Fruit fly (Drosophila melanogaster) ovary, adult (tissue): Measurements from ENCODE around the gene CG6118.
A peak's percentile ranks its signal among the peaks of the same experiment; 100 is the strongest.

Experiments
- CG17801 ChIP-seq: fragments of 200-800 bp; optimal IDR thresholded peaks from 2 replicates; lab custom pipeline; 2019; ENCODE audit warnings: missing biosample characterization, mild to moderate bottlenecking, missing genetic modification characterization, moderate library complexity; ENCODE audit not compliant: partially characterized antibody

CG6118 gene

DNA sequence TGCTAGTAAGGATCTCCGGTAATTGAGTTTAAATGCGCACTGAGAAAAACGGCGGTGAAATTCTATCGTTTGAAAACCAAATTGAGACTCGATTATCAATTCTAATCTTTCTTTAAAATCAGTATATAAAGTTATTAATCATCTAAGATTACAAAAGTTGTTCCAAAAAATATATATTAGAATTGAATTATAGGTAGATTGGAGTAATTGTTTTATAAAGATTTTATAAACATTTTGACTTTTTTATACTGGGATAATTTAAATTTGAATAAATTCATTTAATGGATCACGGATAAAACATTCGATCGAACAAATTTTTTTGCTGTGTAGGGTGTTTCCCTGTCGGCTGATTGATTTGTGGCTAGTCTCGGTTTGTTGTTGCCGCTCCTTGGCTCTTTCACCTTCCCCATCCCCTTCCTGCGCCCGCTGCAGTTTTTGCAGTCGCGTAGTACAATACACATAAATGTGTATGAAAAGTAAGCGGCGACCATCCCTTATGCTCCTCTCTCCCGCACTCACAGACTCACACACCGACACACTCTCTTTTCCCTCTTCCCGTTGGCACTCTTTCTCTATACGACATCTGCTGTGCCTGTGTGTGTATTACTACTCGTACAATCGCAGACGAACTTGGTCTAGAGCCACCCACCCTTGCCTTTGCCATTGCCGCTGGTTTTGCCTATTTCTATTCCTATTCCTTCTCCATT, 15.6 kb downstream of the CG6118 start:
- no peak for TF ChIP-seq CG17801 (GFP tag; lab: Kevin White, UChicago)

DNA sequence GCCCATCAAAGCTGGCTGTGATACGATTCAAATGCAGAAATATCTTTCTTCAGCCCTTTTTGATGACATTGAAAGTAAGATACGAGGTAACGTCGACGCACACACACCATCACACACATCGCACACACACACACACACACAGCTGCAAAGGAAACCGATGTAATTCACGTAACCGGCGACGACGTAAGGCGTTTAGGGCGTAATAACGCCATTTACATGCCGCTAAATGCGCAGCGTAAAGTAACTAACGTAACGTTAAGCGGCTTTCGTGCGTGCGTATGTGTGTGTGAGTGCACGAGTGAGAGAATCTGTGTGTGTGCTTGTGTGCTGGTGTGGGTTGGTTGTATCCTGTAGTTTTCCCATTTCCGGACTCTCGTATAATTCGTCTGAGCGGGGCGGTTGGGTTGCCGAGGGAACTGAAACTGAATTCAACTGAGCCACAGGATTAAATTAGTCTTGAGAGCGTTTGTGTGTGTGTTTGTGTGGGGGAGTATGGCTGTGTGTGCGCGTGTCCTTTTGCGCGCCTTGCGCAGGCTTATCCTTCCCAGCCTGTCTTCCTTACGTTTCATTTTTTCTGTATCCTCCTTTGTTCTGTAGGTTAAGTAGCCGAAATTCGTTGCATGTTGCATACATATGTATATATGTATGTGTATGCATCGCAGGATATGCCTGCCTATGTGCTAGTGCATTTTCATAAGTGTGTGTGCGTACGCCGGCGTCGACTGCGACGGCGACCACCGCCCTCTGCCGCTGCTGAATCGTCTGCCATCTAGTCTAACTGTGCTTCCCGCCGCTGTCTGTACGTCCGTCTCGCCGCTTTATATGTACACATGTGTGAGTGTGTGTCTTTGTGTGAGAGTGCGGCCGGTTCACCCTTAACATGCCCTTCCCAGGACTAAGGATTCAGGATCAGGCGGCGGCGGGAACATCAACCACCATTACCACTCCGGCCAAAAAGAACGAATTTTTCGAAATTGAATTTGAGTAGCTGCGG, 16.5 kb downstream of the CG6118 start:
- no peak for TF ChIP-seq CG17801 (GFP tag; lab: Kevin White, UChicago)

DNA sequence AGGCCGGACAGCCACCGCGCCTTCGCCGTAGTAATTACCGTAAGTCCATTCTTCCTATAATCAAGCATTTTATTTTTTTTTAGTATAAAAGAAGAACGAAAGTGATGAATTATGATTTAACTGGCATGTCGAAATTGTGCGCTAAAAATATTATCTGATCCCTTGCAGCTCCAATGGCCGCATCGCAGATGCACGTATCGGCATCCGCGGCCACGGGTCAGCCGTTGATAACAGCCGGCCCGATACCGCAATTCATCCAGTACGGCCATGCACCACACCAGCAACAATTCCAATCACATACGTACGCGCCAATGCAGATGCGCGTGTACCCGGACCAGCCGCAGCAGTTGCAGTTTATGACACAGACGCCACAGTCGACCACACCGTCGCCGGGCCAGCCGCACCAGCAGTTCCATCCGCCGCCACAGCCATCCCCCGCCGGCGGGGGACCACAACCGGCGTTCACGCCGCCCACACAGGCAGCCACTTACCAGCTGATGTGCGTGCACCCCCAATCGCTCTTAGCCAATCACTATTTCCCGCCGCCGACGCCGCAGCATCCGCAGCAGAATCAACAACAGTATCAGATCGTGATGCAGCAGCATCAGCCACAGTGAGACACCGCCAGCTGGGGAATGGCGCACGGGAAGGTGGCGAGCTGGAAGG, 19.5 kb downstream of the CG6118 start:
- TF ChIP-seq CG17801 (GFP tag; lab: Kevin White, UChicago): no peak

DNA sequence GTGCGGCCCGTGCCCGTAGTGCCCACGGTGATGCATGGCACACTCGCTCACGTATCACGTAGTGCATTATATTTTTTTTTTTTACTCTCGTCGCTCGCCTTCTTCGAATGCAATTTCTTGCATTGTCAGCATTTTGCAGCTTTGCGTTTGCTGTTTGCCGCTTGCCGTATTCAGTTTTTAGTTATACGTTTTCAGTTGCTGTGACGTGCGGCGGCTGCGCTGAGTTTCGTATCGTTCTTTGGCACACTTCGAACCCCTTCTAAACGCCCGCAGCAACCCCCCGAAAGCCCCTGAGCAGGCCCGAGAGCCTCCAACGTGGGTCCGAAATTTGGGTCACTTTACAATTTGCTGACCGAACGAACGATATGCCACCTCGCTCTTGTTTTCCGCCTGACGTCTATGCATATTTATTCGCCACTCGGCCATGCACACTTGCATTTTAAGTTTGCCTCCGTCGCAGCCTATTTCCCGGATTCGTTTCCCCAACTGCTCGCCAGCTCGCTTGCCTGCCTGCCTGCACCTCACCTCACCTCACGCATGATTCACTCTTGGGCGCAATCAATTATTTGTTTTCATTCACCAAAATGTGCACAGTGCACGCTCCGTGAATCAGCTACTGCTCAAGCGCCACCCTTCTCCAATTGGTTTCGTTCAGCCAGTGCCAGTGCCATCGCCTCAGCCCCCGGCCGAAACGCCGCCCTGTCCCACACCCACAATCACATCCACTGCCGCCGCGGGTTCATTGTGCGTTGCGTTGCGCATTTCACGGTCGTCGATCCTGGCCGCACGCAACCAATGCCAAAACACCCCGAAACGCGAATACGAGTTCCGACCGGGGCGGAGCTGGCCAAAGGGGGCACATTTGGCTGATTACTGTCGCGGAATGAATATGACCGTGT, 23.6 kb downstream of the CG6118 start:
- TF ChIP-seq CG17801 (GFP tag; lab: Kevin White, UChicago): no peak

DNA sequence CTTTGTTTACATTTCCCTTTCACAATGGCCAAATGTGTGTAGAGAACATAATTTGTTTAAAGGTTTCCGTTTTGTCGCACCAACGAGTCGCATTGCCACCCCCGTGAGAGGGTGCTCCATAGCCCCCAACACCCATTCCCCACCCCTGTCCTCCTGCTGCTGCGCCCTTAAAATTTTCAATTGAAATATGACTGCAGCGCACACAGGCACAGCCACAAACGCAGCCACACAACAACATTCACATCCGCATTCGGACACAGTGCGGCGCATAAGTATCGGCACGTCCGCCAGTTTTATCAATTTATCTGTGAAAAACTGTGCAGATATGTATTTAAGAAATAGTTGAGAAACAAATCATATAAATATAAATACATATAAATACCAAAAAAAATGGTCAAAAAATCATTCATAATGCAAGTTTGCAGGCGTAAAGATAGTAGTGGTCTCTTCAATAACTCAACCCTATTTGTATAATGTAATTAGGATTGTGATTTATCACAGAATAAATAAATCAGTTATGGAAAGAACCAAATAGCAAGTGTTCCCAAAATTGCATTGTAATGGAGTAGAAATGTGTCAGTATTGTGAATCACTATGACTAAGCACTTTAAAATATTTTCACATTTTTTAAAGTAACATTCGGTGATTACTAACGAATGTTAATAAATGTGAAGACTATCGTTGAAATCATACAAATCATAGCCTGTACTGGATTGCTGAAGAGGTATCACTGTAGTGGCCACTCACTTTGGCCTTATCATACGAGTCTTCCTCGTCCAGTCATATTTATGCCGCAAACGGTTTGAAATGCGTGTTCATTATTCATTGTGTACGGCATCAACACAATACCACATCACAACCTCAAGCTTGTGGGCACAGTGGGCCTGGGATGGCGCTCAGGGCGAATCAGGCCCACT, 24.5 kb downstream of the CG6118 start:
- TF ChIP-seq CG17801 (GFP tag; lab: Kevin White, UChicago): peak; percentile 22

DNA sequence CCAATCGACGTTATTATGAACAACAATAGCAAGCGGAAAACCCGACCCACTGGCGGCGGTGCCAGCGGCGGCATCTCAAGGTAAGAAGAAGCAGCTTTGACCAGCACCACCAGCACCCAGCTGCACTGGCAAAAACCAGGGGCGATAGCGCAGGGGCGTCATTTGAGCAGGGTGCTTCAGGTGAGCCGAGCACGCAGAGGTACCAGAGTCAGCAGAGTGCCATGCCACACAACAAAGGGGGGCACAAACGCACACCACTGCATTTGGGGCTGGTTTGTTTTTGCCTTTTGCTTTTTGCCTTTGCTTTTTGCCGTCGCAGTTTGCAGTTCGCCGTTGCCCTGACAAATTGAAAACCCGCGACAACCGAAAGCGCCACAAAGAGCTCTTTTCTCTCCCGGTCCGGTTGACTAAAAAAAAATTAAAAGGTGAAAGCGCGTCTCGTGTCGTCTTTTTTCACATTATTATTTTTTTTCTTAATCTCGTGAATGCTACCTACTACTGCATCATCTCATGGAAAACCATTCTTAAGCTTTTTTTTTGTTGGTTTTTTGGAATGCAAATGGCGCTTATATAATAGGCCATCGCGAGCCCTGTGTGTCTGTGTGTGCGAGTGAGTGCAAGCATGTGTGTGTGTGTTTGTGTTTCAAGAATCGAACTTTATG, 25.3 kb downstream of the CG6118 start:
- no peak for TF ChIP-seq CG17801 (GFP tag; lab: Kevin White, UChicago)

DNA sequence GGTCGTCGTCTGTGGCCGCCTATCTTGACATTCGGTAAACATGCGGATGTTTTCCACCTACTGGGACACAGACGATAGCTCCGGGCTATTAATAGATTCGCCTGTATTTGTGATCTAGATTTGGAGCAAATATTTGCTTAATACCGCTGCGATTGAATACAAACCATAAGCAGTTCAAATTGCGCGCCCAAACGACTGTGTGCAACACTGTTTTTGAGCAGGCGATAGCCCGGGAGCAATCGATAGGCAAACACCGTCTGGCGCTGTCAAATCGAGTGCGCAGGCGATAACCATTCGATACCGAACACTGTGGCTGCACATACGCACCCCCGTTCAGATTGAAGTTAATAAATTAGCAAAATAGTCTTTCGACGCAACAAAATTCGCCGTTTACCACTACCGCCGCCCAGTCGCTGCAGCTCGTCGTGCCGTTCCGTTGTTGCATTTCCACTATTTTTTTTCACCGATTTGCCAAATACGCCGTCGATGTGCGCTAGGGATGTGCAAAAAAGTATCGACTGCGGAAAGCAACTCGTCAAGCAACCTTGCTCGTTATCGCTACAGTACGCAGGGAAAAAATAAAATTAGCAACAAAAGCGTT, 26.3 kb downstream of the CG6118 start, which contains the start of gene Atx2:
Atx2 (plus strand) TSS at position 293 of the 601 bp plus-strand sequence.
- peak; percentile 28 for TF ChIP-seq CG17801 (GFP tag; lab: Kevin White, UChicago)

DNA sequence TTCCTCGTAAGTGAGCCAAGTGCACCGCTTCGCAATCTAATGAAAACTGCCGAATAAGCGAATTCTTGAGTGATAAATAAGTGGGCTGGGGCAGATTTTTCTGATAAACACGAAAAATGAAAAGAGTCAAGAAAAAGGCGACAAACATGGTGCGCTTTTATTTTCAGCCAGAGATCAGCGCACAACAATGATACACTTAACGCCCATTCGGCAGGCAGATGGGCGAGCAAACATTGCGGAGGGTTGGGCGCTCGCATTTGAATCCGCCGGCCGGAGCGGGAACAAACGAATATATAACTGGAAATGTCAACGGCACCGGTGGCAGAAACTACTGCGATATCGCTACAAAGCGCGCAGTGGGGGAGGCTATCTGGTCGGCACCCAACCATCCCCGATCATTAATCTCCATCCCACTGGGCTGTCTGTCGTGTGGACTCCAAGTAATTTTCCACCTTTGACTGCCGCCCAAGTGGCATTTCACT, 27.5 kb downstream of the CG6118 start, which contains the start of gene CG6125:
CG6125 (minus strand) TSS at position 51 of the 482 bp plus-strand sequence.
- TF ChIP-seq CG17801 (GFP tag; lab: Kevin White, UChicago): no peak

DNA sequence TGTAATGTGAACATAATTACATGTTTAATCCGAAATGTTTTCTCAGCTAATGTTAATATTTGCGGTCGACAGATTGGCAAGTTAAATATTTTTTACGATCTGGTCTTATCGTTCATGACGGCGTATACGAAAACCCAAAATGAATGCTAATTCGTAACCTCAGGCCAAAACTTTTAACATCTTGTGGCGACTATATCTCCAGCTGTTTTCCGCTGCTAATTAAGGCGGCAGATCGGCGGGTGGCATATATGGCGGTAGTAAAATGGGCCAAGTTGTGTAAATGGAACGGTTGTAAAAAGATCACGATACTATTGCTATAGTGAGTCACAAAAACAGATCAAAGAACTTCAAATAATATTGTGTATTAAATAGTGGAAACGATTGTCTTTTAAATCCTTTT, 28.1 kb downstream of the CG6118 start:
- TF ChIP-seq CG17801 (GFP tag; lab: Kevin White, UChicago): no peak

DNA sequence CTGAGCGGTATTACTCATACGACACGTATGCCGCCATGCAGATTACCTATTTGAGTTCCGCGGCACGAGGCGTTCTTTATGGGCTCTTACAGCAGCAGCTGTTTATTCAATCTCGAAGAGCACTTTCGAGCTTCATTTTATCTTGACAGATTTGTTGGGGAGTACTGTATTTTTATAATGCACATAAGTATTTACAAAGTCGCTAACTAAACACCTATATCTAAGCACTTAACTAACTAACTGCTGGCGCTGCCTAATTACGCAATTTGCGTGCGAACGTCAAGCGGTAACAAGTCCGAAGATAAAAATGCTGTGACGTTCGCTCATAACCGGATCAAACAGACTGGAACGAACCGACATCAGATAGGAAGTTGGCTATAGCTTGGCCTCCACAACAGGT, 31.9 kb downstream of the CG6118 start:
- no peak for TF ChIP-seq CG17801 (GFP tag; lab: Kevin White, UChicago)

DNA sequence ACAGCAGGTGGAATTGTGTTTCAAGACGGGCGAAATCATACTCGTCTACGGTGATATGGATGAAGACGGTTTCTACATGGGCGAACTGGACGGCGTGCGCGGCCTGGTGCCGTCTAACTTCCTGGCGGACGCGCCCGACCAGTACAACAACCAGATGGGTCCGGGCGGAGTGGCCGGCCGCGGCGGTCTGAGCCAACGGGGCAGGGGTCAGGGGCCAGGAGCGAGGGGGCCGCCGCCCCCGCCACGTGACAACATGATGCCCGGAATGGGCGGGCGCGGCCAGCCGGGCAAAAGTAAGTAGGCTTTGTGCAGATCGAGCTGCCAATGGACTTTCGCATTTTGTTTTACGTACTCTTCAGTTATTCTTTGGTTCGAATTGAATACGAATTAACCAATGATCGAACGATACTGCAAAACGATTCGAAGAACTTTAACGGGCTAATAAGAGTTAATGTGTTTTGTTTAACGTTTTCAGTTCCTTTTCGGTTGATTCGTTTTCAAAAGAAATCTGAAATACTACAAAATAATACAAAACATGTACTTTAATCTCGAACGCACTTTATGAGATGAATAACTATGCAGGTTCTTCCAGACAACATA, 41.2 kb downstream of the CG6118 start:
- no peak for TF ChIP-seq CG17801 (GFP tag; lab: Kevin White, UChicago)
